Worm (Caenorhabditis elegans) whole organism, L1 larva: Measurements from ENCODE around the gene C16D2.3.

Experiments
- fkh-10 ChIP-seq: sonication (generic microtip); optimal IDR thresholded peaks from 2 replicates; lab custom pipeline; 2017; ENCODE audit warnings: missing biosample characterization, missing genetic modification reagents, missing genetic modification characterization
- fos-1 ChIP-seq: fragments of 150-350 bp; optimal IDR thresholded peaks from 2 replicates; lab custom pipeline; 2014; ENCODE audit warnings: missing biosample characterization, missing genetic modification characterization
- lin-13 ChIP-seq: fragments of 150-350 bp; optimal IDR thresholded peaks from 2 replicates; lab custom pipeline; 2014; ENCODE audit warnings: missing biosample characterization, missing genetic modification reagents, missing genetic modification characterization
- lin-15B ChIP-seq: fragments of 150-350 bp; sonication (generic microtip); optimal IDR thresholded peaks from 3 replicates; lab custom pipeline; 2014; ENCODE audit warnings: missing biosample characterization, missing genetic modification characterization
- lin-39 ChIP-seq: fragments of 150-350 bp; optimal IDR thresholded peaks from 2 replicates; lab custom pipeline; 2014; ENCODE audit warnings: missing biosample characterization, missing genetic modification reagents, missing genetic modification characterization
- mep-1 ChIP-seq: fragments of 150-350 bp; optimal IDR thresholded peaks from 2 replicates; lab custom pipeline; 2014; ENCODE audit warnings: missing biosample characterization, missing genetic modification characterization
- nhr-76 ChIP-seq: sonication (generic microtip); optimal IDR thresholded peaks from 2 replicates; lab custom pipeline; 2017; ENCODE audit warnings: missing biosample characterization, missing genetic modification characterization
- nhr-77 ChIP-seq: fragments of 150-350 bp; optimal IDR thresholded peaks from 2 replicates; lab custom pipeline; 2014; ENCODE audit warnings: missing biosample characterization, missing genetic modification characterization
- nhr-84 ChIP-seq: sonication (generic microtip); optimal IDR thresholded peaks from 2 replicates; lab custom pipeline; 2017; ENCODE audit warnings: missing biosample characterization, missing genetic modification characterization
- unc-62 ChIP-seq: fragments of 150-350 bp; optimal IDR thresholded peaks from 2 replicates; lab custom pipeline; 2014; ENCODE audit warnings: missing biosample characterization, missing genetic modification reagents, missing genetic modification characterization
- unc-86 ChIP-seq: sonication (generic microtip); optimal IDR thresholded peaks from 2 replicates; lab custom pipeline; 2016; ENCODE audit warnings: missing genetic modification characterization, missing compliant biosample characterization
- zip-4 ChIP-seq: fragments of 200-800 bp; sonication (Bioruptor generic); optimal IDR thresholded peaks from 2 replicates; lab custom pipeline; 2018; ENCODE audit warnings: mild to moderate bottlenecking, missing genetic modification characterization, moderate library complexity, missing compliant biosample characterization
- ztf-4 ChIP-seq: fragments of 150-350 bp; optimal IDR thresholded peaks from 2 replicates; lab custom pipeline; 2014; ENCODE audit warnings: missing biosample characterization, missing genetic modification characterization

- TF ChIP-seq lin-15B (no peak), lin-39 (tag; lab: Kevin White, UChicago) (no peak), mep-1 (tag; lab: Kevin White, UChicago) (no peak), nhr-77 (tag; lab: Kevin White, UChicago) (no peak), unc-86 (tag; lab: Kevin White, UChicago) (no peak), fkh-10 (GFP tag; lab: Kevin White, UChicago) (no peak), lin-13 (GFP tag; lab: Kevin White, UChicago) (no peak), nhr-84 (tag; lab: Kevin White, UChicago) (no peak), nhr-76 (tag; lab: Kevin White, UChicago) (no peak), ztf-4 (tag; lab: Kevin White, UChicago) (no peak), zip-4 (GFP tag; lab: Kevin White, UChicago) (no peak), unc-62 (GFP tag; lab: Kevin White, UChicago) (no peak), fos-1 (tag; lab: Kevin White, UChicago) (no peak)
These were observed 12.9 kb upstream of the C16D2.3 start for ce11 chrII:9125007-9125406.
